Worm (Caenorhabditis elegans) whole organism, L4/young adult: ENCODE results near the gene Y38H8A.2.

Experiments
- W03F9.2 ChIP-seq: fragments of 150-350 bp; optimal IDR thresholded peaks from 2 replicates; lab custom pipeline; 2014; ENCODE audit warnings: missing biosample characterization, missing genetic modification characterization
- him-1 ChIP-seq: sonication (generic microtip); optimal IDR thresholded peaks from 2 replicates; lab custom pipeline; 2016; ENCODE audit warnings: missing genotype, missing genetic modification reagents, missing genetic modification characterization, missing compliant biosample characterization

DNA sequence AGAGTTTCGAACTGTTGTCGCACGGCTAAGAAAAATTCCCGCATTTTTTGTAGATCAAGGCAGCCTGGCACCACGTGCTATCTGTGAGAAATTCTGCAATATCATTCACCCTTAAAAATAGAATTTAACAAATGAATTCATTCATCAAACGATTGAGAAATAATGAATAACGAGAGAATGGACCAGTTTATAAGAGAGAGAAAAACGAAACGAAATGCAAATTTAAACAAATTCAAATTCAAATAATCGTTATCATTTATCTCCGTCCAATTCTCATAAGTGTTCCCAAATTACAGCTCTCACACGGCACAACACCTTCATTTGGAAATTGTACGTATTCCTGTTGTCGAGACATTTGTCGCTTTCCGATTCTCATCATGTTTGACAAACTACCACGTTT, 30.9 kb downstream of the Y38H8A.2 start, which contains the start of gene seld-1:
- TF ChIP-seq him-1 (tag; lab: Kevin White, UChicago), result no peak
- TF ChIP-seq W03F9.2 (tag; lab: Kevin White, UChicago), result no peak
